Worm (Caenorhabditis elegans) whole organism, L2 larva: ENCODE data around the gene str-211.

Experiments
- ceh-16 ChIP-seq: fragments of 150-350 bp; optimal IDR thresholded peaks from 2 replicates; lab custom pipeline; 2014; ENCODE audit warnings: missing biosample characterization, missing genetic modification characterization
- elt-1 ChIP-seq: fragments of 150-350 bp; optimal IDR thresholded peaks from 2 replicates; lab custom pipeline; 2014; ENCODE audit warnings: missing biosample characterization, missing genetic modification characterization
- elt-3 ChIP-seq: sonication (generic microtip); optimal IDR thresholded peaks from 2 replicates; lab custom pipeline; 2017; ENCODE audit warnings: missing biosample characterization, missing genetic modification characterization
- fos-1 ChIP-seq: fragments of 150-350 bp; optimal IDR thresholded peaks from 2 replicates; lab custom pipeline; 2014; ENCODE audit warnings: missing biosample characterization, missing genetic modification characterization
- lsy-2 ChIP-seq, 2 experiments: fragments of 150-350 bp in 1 of 2; sonication (generic microtip) in 1 of 2; optimal IDR thresholded peaks; 2 replicates each; lab custom pipeline; 2014 to 2017; ENCODE audit warnings: missing biosample characterization in 2 of 2, missing genetic modification characterization in 2 of 2
- mdl-1 ChIP-seq, 2 experiments: fragments of 150-350 bp in 1 of 2; sonication (generic microtip) in 1 of 2; optimal IDR thresholded peaks; 2 replicates each; lab custom pipeline; 2017; ENCODE audit warnings: missing biosample characterization in 2 of 2, missing genetic modification characterization in 2 of 2
- nhr-237 ChIP-seq: fragments of 150-350 bp; optimal IDR thresholded peaks from 2 replicates; lab custom pipeline; 2014; ENCODE audit warnings: missing biosample characterization, missing genetic modification characterization
- peb-1 ChIP-seq: fragments of 150-350 bp; optimal IDR thresholded peaks from 2 replicates; lab custom pipeline; 2014; ENCODE audit warnings: missing biosample characterization, missing genetic modification characterization
- skn-1 ChIP-seq: sonication (generic microtip); optimal IDR thresholded peaks from 2 replicates; lab custom pipeline; 2017; ENCODE audit warnings: missing biosample characterization, missing genetic modification characterization
- ztf-11 ChIP-seq: sonication (generic microtip); optimal IDR thresholded peaks from 2 replicates; lab custom pipeline; 2017; ENCODE audit warnings: missing biosample characterization, missing genetic modification characterization

DNA sequence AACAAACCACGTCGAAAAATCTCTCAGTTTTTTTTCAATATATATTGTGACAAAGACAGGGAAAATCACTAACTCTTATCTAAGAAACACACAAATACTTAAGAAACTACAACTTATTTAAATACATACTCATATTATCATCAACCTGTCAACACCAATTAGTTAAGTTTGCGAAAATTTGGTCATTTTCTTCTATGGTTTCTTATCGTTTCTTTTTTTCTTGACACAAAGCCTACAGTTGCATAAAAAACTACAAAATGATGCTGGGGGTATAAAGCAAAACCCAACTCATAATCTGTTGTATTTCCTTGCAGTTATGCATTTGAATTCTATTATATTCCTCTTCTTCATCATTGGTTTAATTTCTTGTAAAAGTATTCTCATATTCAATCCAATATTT lies 43.0 kb downstream of the str-211 start, which contains the start of gene ugt-67:
- TF ChIP-seq ztf-11, result no peak
- TF ChIP-seq elt-1, result no peak
- no peak for TF ChIP-seq ceh-16 (tag; lab: Kevin White, UChicago)
- no peak for TF ChIP-seq elt-3
- TF ChIP-seq nhr-237, result no peak
- TF ChIP-seq peb-1 (tag; lab: Kevin White, UChicago), result no peak
- TF ChIP-seq fos-1 (tag; lab: Kevin White, UChicago), result no peak
- no peak for TF ChIP-seq lsy-2 (tag; optimal IDR thresholded peaks at IDR 0.05; lab: Kevin White, UChicago)
- no peak for TF ChIP-seq skn-1 (tag; lab: Kevin White, UChicago)
- no peak for TF ChIP-seq mdl-1 (tag; optimal IDR thresholded peaks at IDR 0.05; lab: Kevin White, UChicago)
